Fruit fly (Drosophila melanogaster) whole organism, prepupa: Measurements from ENCODE around the gene E2f2.
A peak's percentile ranks its signal among the peaks of the same experiment; 100 is the strongest.

ENCODE experiments used
- Blimp-1 ChIP-seq: fragments of 200-800 bp; sonication (Bioruptor generic); optimal IDR thresholded peaks from 3 replicates; lab custom pipeline; 2017; ENCODE audit warnings: missing biosample characterization, missing genetic modification characterization, mild to moderate bottlenecking, moderate library complexity, missing genetic modification reagents
- CG11294 ChIP-seq: fragments of 200-800 bp; sonication (Bioruptor generic); IDR thresholded peaks from 2 replicates; pipeline ENCODE4 v1.3.6; 2022; ENCODE audit warnings: missing biosample characterization, missing genetic modification characterization
- CG11902 ChIP-seq: fragments of 200-800 bp; sonication (Bioruptor generic); optimal IDR thresholded peaks from 3 replicates; lab custom pipeline; 2016; ENCODE audit warnings: missing biosample characterization, missing genetic modification characterization
- CG15336 ChIP-seq: fragments of 200-800 bp; sonication (Bioruptor generic); IDR thresholded peaks from 2 replicates; pipeline ENCODE4 v1.3.6; 2022; ENCODE audit warnings: missing biosample characterization, missing genetic modification characterization
- CG1621 ChIP-seq: fragments of 200-800 bp; sonication (Bioruptor generic); optimal IDR thresholded peaks from 3 replicates; lab custom pipeline; 2018; ENCODE audit warnings: missing biosample characterization, mild to moderate bottlenecking, missing genetic modification characterization
- CG16779 ChIP-seq: fragments of 200-800 bp; sonication (Bioruptor generic); optimal IDR thresholded peaks from 3 replicates; lab custom pipeline; 2017; ENCODE audit warnings: missing biosample characterization, mild to moderate bottlenecking, missing genetic modification characterization
- CG3032 ChIP-seq: fragments of 200-800 bp; optimal IDR thresholded peaks from 2 replicates; lab custom pipeline; 2019; ENCODE audit warnings: missing biosample characterization, mild to moderate bottlenecking, missing genetic modification characterization, moderate library complexity
- CG32006 ChIP-seq: fragments of 200-800 bp; sonication (Bioruptor generic); optimal IDR thresholded peaks from 3 replicates; lab custom pipeline; 2017; ENCODE audit warnings: missing biosample characterization, mild to moderate bottlenecking, missing genetic modification characterization
- CG3919 ChIP-seq: fragments of 200-800 bp; sonication (Bioruptor generic); optimal IDR thresholded peaks from 3 replicates; lab custom pipeline; 2016; ENCODE audit warnings: missing biosample characterization, missing genetic modification characterization
- CG4318 ChIP-seq: fragments of 200-800 bp; sonication (Bioruptor generic); optimal IDR thresholded peaks from 3 replicates; lab custom pipeline; 2017; ENCODE audit warnings: missing biosample characterization, mild to moderate bottlenecking, missing genetic modification characterization
- CG6163 ChIP-seq: fragments of 200-800 bp; sonication (Bioruptor generic); IDR thresholded peaks from 3 replicates; pipeline ENCODE4 v1.3.6; 2022; ENCODE audit warnings: missing biosample characterization, missing genetic modification characterization
- CG6276 ChIP-seq: fragments of 200-800 bp; sonication (Bioruptor generic); optimal IDR thresholded peaks from 2 replicates; lab custom pipeline; 2017; ENCODE audit warnings: missing biosample characterization, mild to moderate bottlenecking, missing genetic modification characterization
- CG6792 ChIP-seq: fragments of 200-800 bp; sonication (Bioruptor generic); optimal IDR thresholded peaks from 3 replicates; lab custom pipeline; 2016; ENCODE audit warnings: missing biosample characterization, missing genetic modification characterization
- CG6854 ChIP-seq: fragments of 200-800 bp; sonication (Bioruptor generic); optimal IDR thresholded peaks from 2 replicates; lab custom pipeline; 2017; ENCODE audit warnings: missing biosample characterization, mild to moderate bottlenecking, missing genetic modification characterization
- CG8319 ChIP-seq: fragments of 200-800 bp; sonication (Bioruptor generic); optimal IDR thresholded peaks from 3 replicates; lab custom pipeline; 2016; ENCODE audit warnings: missing biosample characterization, missing genetic modification characterization
- CG8632 ChIP-seq: fragments of 200-800 bp; sonication (Bioruptor generic); optimal IDR thresholded peaks from 3 replicates; lab custom pipeline; 2016; ENCODE audit warnings: missing biosample characterization, missing genetic modification characterization
- CG9139 ChIP-seq: fragments of 200-800 bp; sonication (Bioruptor generic); optimal IDR thresholded peaks from 3 replicates; lab custom pipeline; 2017; ENCODE audit warnings: missing biosample characterization, mild to moderate bottlenecking, missing genetic modification characterization
- Ets96B ChIP-seq: fragments of 200-800 bp; optimal IDR thresholded peaks from 2 replicates; lab custom pipeline; 2019; ENCODE audit warnings: missing biosample characterization, mild to moderate bottlenecking, missing genetic modification characterization, moderate library complexity
- Gug ChIP-seq: fragments of 200-800 bp; sonication (Bioruptor generic); IDR thresholded peaks from 2 replicates; pipeline ENCODE4 v1.3.6; 2022; ENCODE audit warnings: missing biosample characterization, missing genetic modification characterization
- Hr38 ChIP-seq: sonication (Bioruptor generic); optimal IDR thresholded peaks from 2 replicates; lab custom pipeline; 2016; ENCODE audit warnings: missing biosample characterization, missing genetic modification characterization
- Hr4 ChIP-seq: fragments of 200-800 bp; sonication (Bioruptor generic); optimal IDR thresholded peaks from 3 replicates; lab custom pipeline; 2016; ENCODE audit warnings: missing biosample characterization, missing genetic modification characterization
- Lpt ChIP-seq: fragments of 200-800 bp; sonication (Bioruptor generic); optimal IDR thresholded peaks from 3 replicates; lab custom pipeline; 2016; ENCODE audit warnings: missing biosample characterization, missing genetic modification characterization
- Smox ChIP-seq: fragments of 200-800 bp; sonication (Bioruptor generic); optimal IDR thresholded peaks from 3 replicates; lab custom pipeline; 2016; ENCODE audit warnings: missing biosample characterization, missing genetic modification characterization
- Sox102F ChIP-seq: fragments of 200-800 bp; sonication (Bioruptor generic); optimal IDR thresholded peaks from 2 replicates; lab custom pipeline; 2016; ENCODE audit warnings: missing biosample characterization, mild to moderate bottlenecking, missing genetic modification characterization
- Sox14 ChIP-seq: fragments of 200-800 bp; sonication (Bioruptor generic); optimal IDR thresholded peaks from 3 replicates; lab custom pipeline; 2016; ENCODE audit warnings: missing biosample characterization, missing genetic modification characterization
- achi ChIP-seq: fragments of 200-800 bp; sonication (Bioruptor generic); optimal IDR thresholded peaks from 3 replicates; lab custom pipeline; 2016; ENCODE audit warnings: missing biosample characterization, missing genetic modification characterization
- cyc ChIP-seq: fragments of 200-800 bp; sonication (Bioruptor generic); optimal IDR thresholded peaks from 3 replicates; lab custom pipeline; 2016; ENCODE audit warnings: missing biosample characterization, missing genetic modification characterization
- dac ChIP-seq: fragments of 200-800 bp; sonication (Bioruptor generic); optimal IDR thresholded peaks from 2 replicates; lab custom pipeline; 2017; ENCODE audit warnings: missing biosample characterization, mild to moderate bottlenecking, missing genetic modification characterization
- dsx ChIP-seq: fragments of 200-800 bp; optimal IDR thresholded peaks from 3 replicates; lab custom pipeline; 2019; ENCODE audit warnings: missing biosample characterization, mild to moderate bottlenecking, missing genetic modification characterization, moderate library complexity; ENCODE audit not compliant: poor library complexity, severe bottlenecking
- eg ChIP-seq: fragments of 200-800 bp; sonication (Bioruptor generic); IDR thresholded peaks from 3 replicates; pipeline ENCODE4 v1.3.6; 2022; ENCODE audit warnings: missing biosample characterization, missing genetic modification characterization
- esn ChIP-seq: fragments of 200-800 bp; sonication (Bioruptor generic); optimal IDR thresholded peaks from 2 replicates; lab custom pipeline; 2016; ENCODE audit warnings: missing biosample characterization, mild to moderate bottlenecking, missing genetic modification characterization, moderate library complexity
- fd59A ChIP-seq: fragments of 200-800 bp; sonication (Bioruptor generic); optimal IDR thresholded peaks from 2 replicates; lab custom pipeline; 2017; ENCODE audit warnings: missing biosample characterization, mild to moderate bottlenecking, missing genetic modification characterization, missing genetic modification reagents
- fd85E ChIP-seq: fragments of 200-800 bp; sonication (Bioruptor generic); optimal IDR thresholded peaks from 3 replicates; lab custom pipeline; 2016; ENCODE audit warnings: missing biosample characterization, missing genetic modification characterization
- fkh ChIP-seq: fragments of 200-800 bp; sonication (Bioruptor generic); optimal IDR thresholded peaks from 3 replicates; lab custom pipeline; 2017; ENCODE audit warnings: missing biosample characterization, mild to moderate bottlenecking, missing genetic modification characterization, moderate library complexity
- spab ChIP-seq: fragments of 200-800 bp; sonication (Bioruptor generic); optimal IDR thresholded peaks from 2 replicates; lab custom pipeline; 2017; ENCODE audit warnings: missing biosample characterization, mild to moderate bottlenecking, missing genetic modification characterization, missing genetic modification reagents
- ss ChIP-seq, 2 experiments: fragments of 200-800 bp; sonication (Bioruptor generic); optimal IDR thresholded peaks; 2 replicates in 1 of 2; 3 replicates in 1 of 2; lab custom pipeline; 2017 to 2018; ENCODE audit warnings: mild to moderate bottlenecking in 2 of 2, missing biosample characterization in 2 of 2, missing genetic modification characterization in 2 of 2, moderate library complexity in 1 of 2
- topi ChIP-seq: fragments of 200-800 bp; sonication (Bioruptor generic); optimal IDR thresholded peaks from 3 replicates; lab custom pipeline; 2016; ENCODE audit warnings: missing biosample characterization, missing genetic modification characterization
- vri ChIP-seq: fragments of 200-800 bp; sonication (Bioruptor generic); optimal IDR thresholded peaks from 3 replicates; lab custom pipeline; 2016; ENCODE audit warnings: missing biosample characterization, mild to moderate bottlenecking, missing genetic modification characterization

E2f2 gene

dm6 chr2L:21168295-21169159, 12.0 kb upstream of the E2f2 start, which contains the start of the genes mAcon1, CG43345 and CG43346 (continued):
- TF ChIP-seq Gug (GFP tag; lab: Robert Waterston, UW) (peak; percentile 73), CG6276 (GFP tag; lab: Kevin White, UChicago) (no peak), CG11294 (GFP tag; lab: Robert Waterston, UW) (peak; percentile 16; the same call in 1 of the 2 replicates), dsx (GFP tag; lab: Kevin White, UChicago) (no peak), CG8632 (GFP tag; lab: Kevin White, UChicago) (peak; percentile 66), Blimp-1 (GFP tag; lab: Kevin White, UChicago) (no peak), CG32006 (no peak), CG16779 (tag; lab: Kevin White, UChicago) (no peak), CG3032 (tag; lab: Kevin White, UChicago) (peak; percentile 68), ss (GFP tag; optimal IDR thresholded peaks at IDR 0.05; lab: Kevin White, UChicago) (peak in 1 of 2 experiments; percentile 79), spab (GFP tag; lab: Kevin White, UChicago) (no peak), Ets96B (tag; lab: Kevin White, UChicago) (peak; percentile 66), eg (GFP tag; lab: Robert Waterston, UW) (no peak), CG9139 (peak; percentile 65), topi (GFP tag; lab: Kevin White, UChicago) (peak; percentile 87), Lpt (GFP tag; lab: Kevin White, UChicago) (peak; percentile 56), cyc (peak; percentile 87), Sox102F (GFP tag; lab: Kevin White, UChicago) (no peak), CG4318 (GFP tag; lab: Kevin White, UChicago) (no peak), CG6854 (peak; percentile 60), CG6163 (GFP tag; lab: Robert Waterston, UW) (peak; percentile 45; the same call in 1 of the 3 replicates), fd59A (GFP tag; lab: Kevin White, UChicago) (peak; percentile 70), CG8319 (peak; percentile 76), CG11902 (GFP tag; lab: Kevin White, UChicago) (peak; percentile 77), CG15336 (GFP tag; lab: Robert Waterston, UW) (peak; percentile 35; the same call in 1 of the 2 replicates), Hr38 (no peak), Hr4 (GFP tag; lab: Kevin White, UChicago) (no peak), Smox (GFP tag; lab: Kevin White, UChicago) (no peak), fd85E (peak; percentile 47), dac (peak; percentile 43), fkh (GFP tag; lab: Kevin White, UChicago) (peak; percentile 89), CG3919 (no peak)

dm6 chr2L:21166422-21166821, 9.9 kb upstream of the E2f2 start:
- TF ChIP-seq achi (GFP tag; lab: Kevin White, UChicago) (peak; percentile 57), cyc (peak; percentile 10), CG6792 (GFP tag; lab: Kevin White, UChicago) (no peak), esn (peak; percentile 30), vri (GFP tag; lab: Kevin White, UChicago) (peak; percentile 67), ss (GFP tag; optimal IDR thresholded peaks at IDR 0.05; lab: Kevin White, UChicago) (no peak), Sox14 (GFP tag; lab: Kevin White, UChicago) (peak; percentile 12), CG1621 (tag; lab: Kevin White, UChicago) (peak; percentile 4)
